Worm (Caenorhabditis elegans): ENCODE results near the gene T27E9.2.
A peak's percentile ranks its signal among the peaks of the same experiment; 100 is the strongest.

The T27E9.2 gene

ce11 chrIII:13464493-13465362 is 2.3 kb upstream of the T27E9.2 start, which contains the start of gene kel-3 (continued):
- TF ChIP-seq unc-30 (tag; optimal IDR thresholded peaks at IDR 0.05) (no peak), zip-4 (GFP tag; optimal IDR thresholded peaks at IDR 0.05) (peak; percentile 25), C16A3.4 (tag; optimal IDR thresholded peaks at IDR 0.05) (peak; percentile 26), lin-14 (GFP tag; optimal IDR thresholded peaks at IDR 0.05) (peak; percentile 91), lin-39 (tag; optimal IDR thresholded peaks at IDR 0.05) (peak; percentile 67), elt-3 (tag; optimal IDR thresholded peaks at IDR 0.05) (peak in 4 of 6 experiments; percentile 69 to 94 (median 76)), sox-4 (tag; optimal IDR thresholded peaks at IDR 0.05) (no peak), nhr-84 (tag; optimal IDR thresholded peaks at IDR 0.05) (peak; percentile 56), grh-1 (GFP tag; IDR thresholded peaks at IDR 0.05) (peak; percentile 20; the same call in 1 of the 2 replicates), rnt-1 (tag; optimal IDR thresholded peaks at IDR 0.05) (peak; percentile 83), egl-27 (tag; optimal IDR thresholded peaks at IDR 0.05) (no peak), hlh-17 (GFP tag; optimal IDR thresholded peaks at IDR 0.05; ENCODE audit: borderline replicate concordance) (peak; percentile 4), mab-9 (GFP tag; IDR thresholded peaks at IDR 0.05) (0 out of 2 replicates have a peak, but pooled peaks have one; percentile 23), ceh-90 (tag; optimal IDR thresholded peaks at IDR 0.05) (no peak), ztf-11 (tag; optimal IDR thresholded peaks at IDR 0.05) (peak in 1 of 2 experiments; percentile 23), skn-1 (tag; optimal IDR thresholded peaks at IDR 0.05) (peak; percentile 26), nhr-90 (tag; optimal IDR thresholded peaks at IDR 0.05; ENCODE audit: poor library complexity) (peak; percentile 81), mef-2 (tag; optimal IDR thresholded peaks at IDR 0.05) (no peak), xbp-1 (tag; optimal IDR thresholded peaks at IDR 0.05) (peak; percentile 31), C04F5.9 (tag; optimal IDR thresholded peaks at IDR 0.05) (no peak), nhr-11 (tag; optimal IDR thresholded peaks at IDR 0.05) (peak; percentile 49)

- TF ChIP-seq nhr-77 (tag; optimal IDR thresholded peaks at IDR 0.05) (peak; percentile 94), zag-1 (tag; optimal IDR thresholded peaks at IDR 0.05) (no peak), aha-1 (tag; optimal IDR thresholded peaks at IDR 0.05) (peak; percentile 46), skn-1 (tag; optimal IDR thresholded peaks at IDR 0.05) (peak; percentile 94), dsc-1 (tag; optimal IDR thresholded peaks at IDR 0.05) (peak; percentile 96), isw-1 (GFP tag; IDR thresholded peaks at IDR 0.05) (peak; percentile 97), lin-35 (GFP tag; optimal IDR thresholded peaks at IDR 0.05) (peak; percentile 98), ces-1 (GFP tag; optimal IDR thresholded peaks at IDR 0.05) (no peak), sox-4 (tag; optimal IDR thresholded peaks at IDR 0.05) (peak; percentile 80), mep-1 (tag; optimal IDR thresholded peaks at IDR 0.05) (peak; percentile 92), sup-37 (GFP tag; optimal IDR thresholded peaks at IDR 0.05) (peak; percentile 87), hlh-17 (GFP tag; optimal IDR thresholded peaks at IDR 0.05; ENCODE audit: borderline replicate concordance) (no peak), irx-1 (tag; optimal IDR thresholded peaks at IDR 0.05) (peak; percentile 77), efl-3 (GFP tag; optimal IDR thresholded peaks at IDR 0.05) (peak; percentile 16), mdl-1 (tag; optimal IDR thresholded peaks at IDR 0.05) (peak in 1 of 2 experiments; percentile 73), ceh-88 (GFP tag; IDR thresholded peaks at IDR 0.05) (peak; percentile 92), ztf-4 (tag; optimal IDR thresholded peaks at IDR 0.05) (peak; percentile 85), tlp-1 (tag; optimal IDR thresholded peaks at IDR 0.05) (no peak), Y116A8C.19 (tag; optimal IDR thresholded peaks at IDR 0.05; ENCODE audit: borderline replicate concordance) (no peak), mef-2 (tag; optimal IDR thresholded peaks at IDR 0.05) (peak; percentile 71), ceh-63 (GFP tag; optimal IDR thresholded peaks at IDR 0.05) (no peak), grh-1 (GFP tag; IDR thresholded peaks at IDR 0.05) (peak; percentile 93), fkh-8 (tag; optimal IDR thresholded peaks at IDR 0.05) (peak; percentile 98), lin-15B (tag; optimal IDR thresholded peaks at IDR 0.05) (peak; percentile 94), lir-3 (tag; optimal IDR thresholded peaks at IDR 0.05; ENCODE audit: poor library complexity) (peak; percentile 78), zip-4 (GFP tag; optimal IDR thresholded peaks at IDR 0.05) (peak; percentile 87), rnt-1 (tag; optimal IDR thresholded peaks at IDR 0.05) (peak; percentile 96), snu-23 (GFP tag; optimal IDR thresholded peaks at IDR 0.05) (peak; percentile 97), C34B4.2 (tag; optimal IDR thresholded peaks at IDR 0.05) (peak; percentile 100), unc-30 (tag; optimal IDR thresholded peaks at IDR 0.05) (no peak), blmp-1 (tag; optimal IDR thresholded peaks at IDR 0.05) (peak; percentile 44), F16B12.6 (tag; optimal IDR thresholded peaks at IDR 0.05) (peak; percentile 72), lin-13 (GFP tag; optimal IDR thresholded peaks at IDR 0.05) (peak; percentile 96)
Measured at ce11 chrIII:13462965-13463783, 790 bp upstream of the T27E9.2 start, which contains the start of gene ant-1.1. TSS of gene ant-1.1 (plus strand) at chrIII:13463163.
